Worm (Caenorhabditis elegans): ENCODE measurements around the gene lbp-3.
A peak's percentile ranks its signal among the peaks of the same experiment; 100 is the strongest.

The lbp-3 gene

ce11 chrX:3252500-3252899, 4.7 kb upstream of the lbp-3 start, which contains the start of gene tba-9:
tba-9 (plus strand) TSS chrX:3252800.
- TF ChIP-seq rec-8 (tag; optimal IDR thresholded peaks at IDR 0.05) = no peak
- TF ChIP-seq zfh-2 (GFP tag; conservative IDR thresholded peaks at IDR 0.05) = peak; percentile 40

ce11 chrX:3258842-3259241, 1.7 kb downstream of the lbp-3 start, which contains the start of gene lbp-1:
lbp-1 (plus strand) TSS chrX:3259142.
- TF ChIP-seq hlh-26 (GFP tag; conservative IDR thresholded peaks at IDR 0.05) (no peak), F37B4.10 (GFP tag; IDR thresholded peaks at IDR 0.05) (no peak), bed-2 (GFP tag; IDR thresholded peaks at IDR 0.05) (0 out of 2 replicates have a peak, but pooled peaks have one; percentile 13), B0261.1 (tag; optimal IDR thresholded peaks at IDR 0.05) (no peak), ccch-3 (GFP tag; optimal IDR thresholded peaks at IDR 0.05) (no peak), nhr-179 (tag; optimal IDR thresholded peaks at IDR 0.05) (no peak), F52B5.7 (tag; optimal IDR thresholded peaks at IDR 0.05) (no peak), snpc-4 (GFP tag; optimal IDR thresholded peaks at IDR 0.05) (no peak), snpc-4 (tag; optimal IDR thresholded peaks at IDR 0.05) (no peak), ztf-26 (tag; optimal IDR thresholded peaks at IDR 0.05) (no peak)

ce11 chrX:3260509-3260908, 3.3 kb downstream of the lbp-3 start, which contains the start of gene lbp-2:
lbp-2 (plus strand) TSS chrX:3260610.
- no peak for TF ChIP-seq Y67H2A.10 (GFP tag; conservative IDR thresholded peaks at IDR 0.05)

ce11 chrX:3262600-3262999, 5.4 kb downstream of the lbp-3 start, which contains the start of gene fbxb-71:
fbxb-71 (plus strand) TSS chrX:3262900.
- no peak for TF ChIP-seq atf-7 (tag; optimal IDR thresholded peaks at IDR 0.05)
- TF ChIP-seq efl-1 (GFP tag; optimal IDR thresholded peaks at IDR 0.05) = no peak
- TF ChIP-seq nhr-80 (tag; optimal IDR thresholded peaks at IDR 0.05) = no peak
- TF ChIP-seq dpl-1 (GFP tag; optimal IDR thresholded peaks at IDR 0.05) = no peak
- TF ChIP-seq Y53G8AR.9 (GFP tag; conservative IDR thresholded peaks at IDR 0.05) = no peak
- TF ChIP-seq C06A6.2 (GFP tag; conservative IDR thresholded peaks at IDR 0.05) = no peak
- TF ChIP-seq nhr-90 (tag; optimal IDR thresholded peaks at IDR 0.05) = no peak
- no peak for TF ChIP-seq pha-4 (tag; optimal IDR thresholded peaks at IDR 0.05)

- no peak for TF ChIP-seq B0261.1 (tag; optimal IDR thresholded peaks at IDR 0.05)
- no peak for TF ChIP-seq rcor-1 (GFP tag; IDR thresholded peaks at IDR 0.05)
- TF ChIP-seq hmg-1.2 (GFP tag; IDR thresholded peaks at IDR 0.05) = no peak
- peak; percentile 29 for TF ChIP-seq ceh-27 (GFP tag; optimal IDR thresholded peaks at IDR 0.05)
- TF ChIP-seq Y53G8AR.9 (GFP tag; conservative IDR thresholded peaks at IDR 0.05) = no peak
- TF ChIP-seq hmg-20 (GFP tag; IDR thresholded peaks at IDR 0.05) = no peak
- no peak for TF ChIP-seq nfya-1 (tag; optimal IDR thresholded peaks at IDR 0.05; ENCODE audit: borderline replicate concordance, insufficient read depth)
Observed at ce11 chrX:3270806-3271205, 13.6 kb downstream of the lbp-3 start, which contains the start of gene sul-1. sul-1 (minus strand) TSS chrX:3270906.

ce11 chrX:3271673-3272072, 14.5 kb downstream of the lbp-3 start, which contains the start of gene K09C4.9:
K09C4.9 (minus strand) TSS chrX:3271773.
- TF ChIP-seq ekl-4 (GFP tag; IDR thresholded peaks at IDR 0.05) (no peak), F57C9.4 (tag; optimal IDR thresholded peaks at IDR 0.05) (no peak), ztf-18 (tag; optimal IDR thresholded peaks at IDR 0.05) (no peak), ceh-27 (GFP tag; optimal IDR thresholded peaks at IDR 0.05) (no peak)

ce11 chrX:3272580-3272979, 15.4 kb downstream of the lbp-3 start, which contains the start of gene K09C4.7:
K09C4.7 (plus strand) TSS chrX:3272880.
- TF ChIP-seq repo-1 (tag; optimal IDR thresholded peaks at IDR 0.05) (no peak), aptf-3 (GFP tag; IDR thresholded peaks at IDR 0.05) (no peak), ceh-100 (GFP tag; IDR thresholded peaks at IDR 0.05) (no peak), mcd-1 (GFP tag; IDR thresholded peaks at IDR 0.05) (no peak), B0019.2 (GFP tag; conservative IDR thresholded peaks at IDR 0.05) (no peak), lin-40 (tag; optimal IDR thresholded peaks at IDR 0.05) (no peak), madf-8 (GFP tag; conservative IDR thresholded peaks at IDR 0.05) (no peak), tbp1 (GFP tag; optimal IDR thresholded peaks at IDR 0.05) (no peak), attf-3 (GFP tag; conservative IDR thresholded peaks at IDR 0.05) (no peak), let-526 (GFP tag; IDR thresholded peaks at IDR 0.05) (no peak), T07F8.4 (tag; optimal IDR thresholded peaks at IDR 0.05) (no peak)

All from whole organism, young adult.